Fruit fly (Drosophila melanogaster) whole organism, embryonic: Measurements from ENCODE around the gene CG32812.

Source experiments
- ATbp ChIP-seq: fragments of 200-800 bp; sonication (Bioruptor generic); optimal IDR thresholded peaks from 2 replicates; lab custom pipeline; 2017; ENCODE audit warnings: missing biosample characterization, mild to moderate bottlenecking, missing genetic modification characterization, missing genetic modification reagents
- Abd-B ChIP-seq: fragments of 200-800 bp; sonication (Bioruptor generic); optimal IDR thresholded peaks from 2 replicates; lab custom pipeline; 2018; ENCODE audit warnings: missing biosample characterization, mild to moderate bottlenecking, missing genetic modification characterization, moderate library complexity
- CG12104 ChIP-seq: fragments of 200-800 bp; sonication (Bioruptor generic); optimal IDR thresholded peaks from 3 replicates; lab custom pipeline; 2016; ENCODE audit warnings: missing biosample characterization, missing genetic modification characterization
- CG13424 ChIP-seq: fragments of 200-800 bp; sonication (Bioruptor generic); optimal IDR thresholded peaks from 2 replicates; lab custom pipeline; 2019; ENCODE audit warnings: missing biosample characterization, mild to moderate bottlenecking, missing genetic modification characterization, moderate library complexity
- CG15479 ChIP-seq: fragments of 200-800 bp; sonication (Bioruptor generic); optimal IDR thresholded peaks from 3 replicates; lab custom pipeline; 2019; ENCODE audit warnings: missing biosample characterization, mild to moderate bottlenecking, missing genetic modification characterization, moderate library complexity
- CG1603 ChIP-seq: fragments of 200-800 bp; sonication (Bioruptor generic); optimal IDR thresholded peaks from 2 replicates; lab custom pipeline; 2019; ENCODE audit warnings: missing biosample characterization, mild to moderate bottlenecking, missing genetic modification characterization, moderate library complexity
- CG17385 ChIP-seq: fragments of 200-800 bp; sonication (Bioruptor generic); optimal IDR thresholded peaks from 3 replicates; lab custom pipeline; 2018; ENCODE audit warnings: missing biosample characterization, mild to moderate bottlenecking, missing genetic modification characterization
- CG17829 ChIP-seq: fragments of 200-800 bp; optimal IDR thresholded peaks from 2 replicates; lab custom pipeline; 2019; ENCODE audit warnings: missing biosample characterization, mild to moderate bottlenecking, missing genetic modification characterization, moderate library complexity
- CG2889 ChIP-seq: fragments of 200-800 bp; sonication (Bioruptor generic); IDR thresholded peaks from 3 replicates; pipeline ENCODE4 v1.3.6; 2022; ENCODE audit warnings: missing biosample characterization, missing genetic modification characterization
- CG31365 ChIP-seq: fragments of 200-800 bp; sonication (Bioruptor generic); optimal IDR thresholded peaks from 2 replicates; lab custom pipeline; 2018; ENCODE audit warnings: missing biosample characterization, mild to moderate bottlenecking, missing genetic modification characterization
- CG31441 ChIP-seq: fragments of 200-800 bp; sonication (Bioruptor generic); IDR thresholded peaks from 2 replicates; pipeline ENCODE4 v1.3.6; 2022; ENCODE audit warnings: missing biosample characterization, missing genetic modification characterization
- CG32767 ChIP-seq: fragments of 200-800 bp; sonication (Bioruptor generic); IDR thresholded peaks from 2 replicates; pipeline ENCODE4 v1.3.6; 2022; ENCODE audit warnings: missing biosample characterization, missing genetic modification characterization
- CG34376 ChIP-seq: fragments of 200-800 bp; sonication (Bioruptor generic); optimal IDR thresholded peaks from 2 replicates; lab custom pipeline; 2018; ENCODE audit warnings: missing biosample characterization, mild to moderate bottlenecking, missing genetic modification characterization
- CG4424 ChIP-seq: fragments of 200-800 bp; sonication (Bioruptor generic); optimal IDR thresholded peaks from 3 replicates; lab custom pipeline; 2016; ENCODE audit warnings: missing biosample characterization, missing genetic modification characterization
- CG5245 ChIP-seq: fragments of 200-800 bp; sonication (Bioruptor generic); optimal IDR thresholded peaks from 3 replicates; lab custom pipeline; 2016; ENCODE audit warnings: missing biosample characterization, missing genetic modification characterization
- CG6254 ChIP-seq: fragments of 200-800 bp; sonication (Bioruptor generic); optimal IDR thresholded peaks from 3 replicates; lab custom pipeline; 2017; ENCODE audit warnings: mild to moderate bottlenecking, missing biosample characterization, missing genetic modification reagents, missing genetic modification characterization
- CG9215 ChIP-seq: fragments of 200-800 bp; sonication (Bioruptor generic); IDR thresholded peaks from 2 replicates; pipeline ENCODE4 v1.3.6; 2022; ENCODE audit warnings: missing biosample characterization, missing genetic modification characterization
- Dip3 ChIP-seq: fragments of 200-800 bp; sonication (Bioruptor generic); optimal IDR thresholded peaks from 3 replicates; lab custom pipeline; 2016; ENCODE audit warnings: missing biosample characterization, missing genetic modification characterization
- Eip74EF ChIP-seq, 2 experiments: fragments of 200-800 bp in 1 of 2; fragments of >200 bp in 1 of 2; sonication (Bioruptor generic) in 1 of 2; optimal IDR thresholded peaks; 2 replicates each; lab custom pipeline; 2017 to 2019; ENCODE audit warnings: missing biosample characterization in 2 of 2, missing genetic modification characterization in 2 of 2, mild to moderate bottlenecking in 1 of 2, moderate library complexity in 1 of 2
- Ets65A ChIP-seq: fragments of 200-800 bp; sonication (Bioruptor generic); peaks from one replicate; lab custom pipeline; 2016; ENCODE audit warnings: missing biosample characterization, missing genetic modification characterization
- Ets97D ChIP-seq: fragments of 200-800 bp; sonication (Bioruptor generic); optimal IDR thresholded peaks from 3 replicates; lab custom pipeline; 2016; ENCODE audit warnings: missing biosample characterization, missing genetic modification characterization
- Fer1 ChIP-seq: fragments of 200-800 bp; sonication (Bioruptor generic); optimal IDR thresholded peaks from 2 replicates; lab custom pipeline; 2017; ENCODE audit warnings: missing biosample characterization, mild to moderate bottlenecking, missing genetic modification characterization
- HLH54F ChIP-seq: fragments of 200-800 bp; sonication (Bioruptor generic); optimal IDR thresholded peaks from 3 replicates; lab custom pipeline; 2016; ENCODE audit warnings: missing biosample characterization, missing genetic modification characterization
- HLHmδ ChIP-seq: fragments of 200-800 bp; sonication (Bioruptor generic); optimal IDR thresholded peaks from 2 replicates; lab custom pipeline; 2018; ENCODE audit warnings: missing biosample characterization, mild to moderate bottlenecking, missing genetic modification characterization, moderate library complexity
- Lpt ChIP-seq: fragments of >200 bp; optimal IDR thresholded peaks from 2 replicates; lab custom pipeline; 2018; ENCODE audit warnings: missing biosample characterization, missing genetic modification characterization
- MTF-1 ChIP-seq: fragments of 200-800 bp; sonication (Bioruptor generic); optimal IDR thresholded peaks from 2 replicates; lab custom pipeline; 2018; ENCODE audit warnings: missing biosample characterization, mild to moderate bottlenecking, missing genetic modification characterization, borderline replicate concordance
- Mad ChIP-seq: fragments of 200-800 bp; sonication (Bioruptor generic); optimal IDR thresholded peaks from 2 replicates; lab custom pipeline; 2016; ENCODE audit warnings: missing biosample characterization, missing genetic modification characterization
- Mrtf ChIP-seq: fragments of 200-800 bp; sonication (Bioruptor generic); IDR thresholded peaks from 3 replicates; pipeline ENCODE4 v1.3.6; 2022; ENCODE audit warnings: missing biosample characterization, missing genetic modification characterization
- NC2α ChIP-seq: fragments of 200-800 bp; sonication (Bioruptor generic); optimal IDR thresholded peaks from 2 replicates; lab custom pipeline; 2016; ENCODE audit warnings: missing biosample characterization, missing genetic modification characterization
- NfI ChIP-seq: fragments of 200-800 bp; sonication (Bioruptor generic); optimal IDR thresholded peaks from 3 replicates; lab custom pipeline; 2018; ENCODE audit warnings: missing biosample characterization, mild to moderate bottlenecking, missing genetic modification characterization, moderate library complexity
- Sox102F ChIP-seq: fragments of 200-800 bp; sonication (Bioruptor generic); optimal IDR thresholded peaks from 2 replicates; lab custom pipeline; 2018; ENCODE audit warnings: missing biosample characterization, mild to moderate bottlenecking, missing genetic modification characterization, moderate library complexity
- Tbp ChIP-seq: fragments of >200 bp; optimal IDR thresholded peaks from 2 replicates; lab custom pipeline; 2018; ENCODE audit warnings: missing biosample characterization, missing genetic modification characterization
- chinmo ChIP-seq: fragments of 200-800 bp; sonication (Bioruptor generic); IDR thresholded peaks from 4 replicates; pipeline ENCODE4 v1.3.6; 2022; ENCODE audit warnings: missing biosample characterization, missing genetic modification characterization; ENCODE audit not compliant: partially characterized antibody
- dati ChIP-seq: fragments of 200-800 bp; sonication (Bioruptor generic); IDR thresholded peaks from 2 replicates; pipeline ENCODE4 v1.3.6; 2022; ENCODE audit warnings: missing biosample characterization, missing genetic modification characterization
- dmrt99B ChIP-seq: fragments of 200-800 bp; sonication (Bioruptor generic); optimal IDR thresholded peaks from 2 replicates; lab custom pipeline; 2018; ENCODE audit warnings: missing biosample characterization, mild to moderate bottlenecking, missing genetic modification characterization, moderate library complexity
- exex ChIP-seq: fragments of 200-800 bp; sonication (Bioruptor generic); optimal IDR thresholded peaks from 4 replicates; lab custom pipeline; 2018; ENCODE audit warnings: missing biosample characterization, mild to moderate bottlenecking, missing genetic modification characterization, moderate library complexity
- fu2 ChIP-seq: fragments of 200-800 bp; sonication (Bioruptor generic); optimal IDR thresholded peaks from 2 replicates; lab custom pipeline; 2016; ENCODE audit warnings: missing biosample characterization, missing genetic modification characterization
- grn ChIP-seq: fragments of 200-800 bp; sonication (Bioruptor generic); optimal IDR thresholded peaks from 3 replicates; lab custom pipeline; 2017; ENCODE audit warnings: missing biosample characterization, missing genetic modification characterization
- insv ChIP-seq, 2 experiments: fragments of 200-800 bp; sonication (Bioruptor generic); optimal IDR thresholded peaks; 3 replicates each; lab custom pipeline; 2016 to 2018; ENCODE audit warnings: missing biosample characterization in 2 of 2, missing genetic modification characterization in 2 of 2
- ken ChIP-seq: fragments of 200-800 bp; sonication (Bioruptor generic); IDR thresholded peaks from 3 replicates; pipeline ENCODE4 v1.3.6; 2022; ENCODE audit warnings: missing biosample characterization, missing genetic modification characterization
- lmd ChIP-seq: fragments of 200-800 bp; sonication (Bioruptor generic); IDR thresholded peaks from 2 replicates; pipeline ENCODE4 v1.3.6; 2022; ENCODE audit warnings: missing biosample characterization, missing genetic modification characterization
- lov ChIP-seq, 2 experiments: fragments of 200-800 bp in 1 of 2; fragments of >200 bp in 1 of 2; sonication (Bioruptor generic) in 1 of 2; IDR thresholded peaks in 1 of 2; optimal IDR thresholded peaks in 1 of 2; 2 replicates in 1 of 2; 3 replicates in 1 of 2; pipeline versions ENCODE4 v1.3.6 to Lab custom; 2017 to 2022; ENCODE audit warnings: missing biosample characterization in 1 of 2, missing genetic modification characterization in 1 of 2
- maf-S ChIP-seq: fragments of 200-800 bp; sonication (Bioruptor generic); optimal IDR thresholded peaks from 2 replicates; lab custom pipeline; 2016; ENCODE audit warnings: missing biosample characterization, missing genetic modification characterization
- nmo ChIP-seq: fragments of 200-800 bp; sonication (Bioruptor generic); optimal IDR thresholded peaks from 2 replicates; lab custom pipeline; 2018; ENCODE audit warnings: missing biosample characterization, mild to moderate bottlenecking, missing genetic modification characterization, moderate library complexity
- p53 ChIP-seq: fragments of 200-800 bp; sonication (Bioruptor generic); optimal IDR thresholded peaks from 2 replicates; lab custom pipeline; 2016; ENCODE audit warnings: missing biosample characterization, missing genetic modification characterization
- pan ChIP-seq, 4 experiments: fragments of >200 bp in 3 of 4; fragments of 200-800 bp in 1 of 4; sonication (Bioruptor generic) in 1 of 4; optimal IDR thresholded peaks in 3 of 4; IDR thresholded peaks in 1 of 4; 2 replicates each; pipeline versions ENCODE4 v1.3.6 to Lab custom; 2017 to 2022; ENCODE audit warnings: missing biosample characterization in 2 of 4, missing genetic modification characterization in 2 of 4, mixed read lengths in 1 of 4
- toy ChIP-seq: fragments of 200-800 bp; sonication (Bioruptor generic); IDR thresholded peaks from 2 replicates; pipeline ENCODE4 v1.3.6; 2022; ENCODE audit warnings: missing biosample characterization, missing genetic modification characterization
- ttk ChIP-seq: fragments of 200-800 bp; sonication (Bioruptor generic); IDR thresholded peaks from 2 replicates; pipeline ENCODE4 v2.1.2; 2022; ENCODE audit warnings: missing biosample characterization, missing genetic modification characterization
- wdn ChIP-seq: fragments of 200-800 bp; sonication (Bioruptor generic); IDR thresholded peaks from 2 replicates; pipeline ENCODE4 v1.3.6; 2022; ENCODE audit warnings: missing biosample characterization, missing genetic modification characterization
- zen2 ChIP-seq: fragments of 200-800 bp; sonication (Bioruptor generic); IDR thresholded peaks from 3 replicates; pipeline ENCODE4 v1.3.6; 2022; ENCODE audit warnings: missing biosample characterization, missing genetic modification characterization; ENCODE audit not compliant: partially characterized antibody

Gene CG32812

dm6 chrX:1272848-1273247 lies 14.2 kb upstream of the CG32812 start (continued):
- no peak for TF ChIP-seq CG5245 (GFP tag; lab: Kevin White, UChicago)
- no peak for TF ChIP-seq CG34376 (GFP tag; lab: Kevin White, UChicago)
- TF ChIP-seq CG32767 = no peak
- TF ChIP-seq zen2 (GFP tag; lab: Robert Waterston, UW) = no peak
- TF ChIP-seq MTF-1 (GFP tag; lab: Kevin White, UChicago) = no peak
- no peak for TF ChIP-seq fu2 (GFP tag; lab: Kevin White, UChicago)
- TF ChIP-seq CG6254 (GFP tag; lab: Kevin White, UChicago) = peak; percentile 25
- no peak for TF ChIP-seq Ets97D (GFP tag; lab: Kevin White, UChicago)
- TF ChIP-seq Fer1 (GFP tag; lab: Kevin White, UChicago) = peak; percentile 45
- TF ChIP-seq Abd-B (GFP tag; lab: Kevin White, UChicago) = peak; percentile 44
- TF ChIP-seq p53 = no peak
- peak; percentile 66 for TF ChIP-seq ATbp
- TF ChIP-seq CG31365 = no peak
- TF ChIP-seq ken (GFP tag; lab: Robert Waterston, UW) = 0 out of 3 replicates have a peak, but pooled peaks have one; percentile 41
- TF ChIP-seq nmo = peak; percentile 69
- TF ChIP-seq CG17385 (GFP tag; lab: Kevin White, UChicago) = peak; percentile 60
- TF ChIP-seq CG15479 (GFP tag; lab: Kevin White, UChicago) = no peak
- TF ChIP-seq CG2889 (GFP tag; lab: Robert Waterston, UW) = no peak
- TF ChIP-seq NC2α (GFP tag; lab: Kevin White, UChicago) = no peak
- TF ChIP-seq grn (GFP tag; lab: Kevin White, UChicago) = no peak
- TF ChIP-seq Sox102F = peak; percentile 63
- TF ChIP-seq insv (GFP tag; optimal IDR thresholded peaks at IDR 0.05; lab: Kevin White, UChicago) = no peak
- peak; percentile 22 for TF ChIP-seq NfI
- TF ChIP-seq CG12104 (GFP tag; lab: Kevin White, UChicago) = no peak
- peak; percentile 66 for TF ChIP-seq ttk (GFP tag; lab: Robert Waterston, UW)
- TF ChIP-seq CG17829 (tag; lab: Kevin White, UChicago) = peak; percentile 27
- TF ChIP-seq Mrtf = peak; percentile 37; the same call in 1 of the 3 replicates
- peak in 1 of 2 experiments; percentile 17 for TF ChIP-seq Eip74EF (GFP tag; optimal IDR thresholded peaks at IDR 0.05; lab: Kevin White, UChicago)
- TF ChIP-seq Tbp = no peak
- TF ChIP-seq CG13424 (tag; lab: Kevin White, UChicago) = peak; percentile 52
- peak; percentile 88 for TF ChIP-seq Ets65A (GFP tag; lab: Kevin White, UChicago)
- peak; percentile 75 for TF ChIP-seq dmrt99B
- peak; percentile 27 for TF ChIP-seq Dip3 (GFP tag; lab: Kevin White, UChicago)
- peak; percentile 56 for TF ChIP-seq CG1603 (tag; lab: Kevin White, UChicago)
- no peak for TF ChIP-seq HLHmδ (GFP tag; lab: Kevin White, UChicago)
- TF ChIP-seq toy (GFP tag; lab: Robert Waterston, UW) = no peak
- no peak for TF ChIP-seq pan (optimal IDR thresholded peaks at IDR 0.05; lab: Kevin White, UChicago)
- TF ChIP-seq pan (GFP tag; optimal IDR thresholded peaks at IDR 0.05 in 1 of 2, IDR thresholded peaks at IDR 0.05 in 1 of 2) = peak in 1 of 2 experiments; percentile 59
- no peak for TF ChIP-seq exex
- peak; percentile 43 for TF ChIP-seq maf-S
- TF ChIP-seq Lpt = no peak
- peak; percentile 40 for TF ChIP-seq CG4424 (GFP tag; lab: Kevin White, UChicago)
- TF ChIP-seq lov (optimal IDR thresholded peaks at IDR 0.05; lab: Kevin White, UChicago) = no peak
- no peak for TF ChIP-seq lov (GFP tag; IDR thresholded peaks at IDR 0.05; lab: Robert Waterston, UW)
- peak; percentile 61 for TF ChIP-seq CG31441 (GFP tag; lab: Robert Waterston, UW)
- no peak for TF ChIP-seq chinmo (GFP tag; lab: Robert Waterston, UW)
- 0 out of 2 replicates have a peak, but pooled peaks have one; percentile 29 for TF ChIP-seq wdn (GFP tag; lab: Robert Waterston, UW)
- no peak for TF ChIP-seq Mad (GFP tag; lab: Kevin White, UChicago)
- TF ChIP-seq CG9215 (GFP tag; lab: Robert Waterston, UW) = peak; percentile 41; the same call in 1 of the 2 replicates
- TF ChIP-seq dati (GFP tag; lab: Robert Waterston, UW) = no peak
- TF ChIP-seq HLH54F (GFP tag; lab: Kevin White, UChicago) = peak; percentile 35
- TF ChIP-seq lmd = peak; percentile 66
